Worm (Caenorhabditis elegans) whole organism, midembryonic: ENCODE measurements around the gene E03H12.5.

Experiments used
- T22C8.4 ChIP-seq: fragments of 200-800 bp; sonication (Bioruptor generic); IDR thresholded peaks from 2 replicates; pipeline ENCODE4 v1.3.6; 2022; ENCODE audit warnings: missing genetic modification characterization, missing compliant biosample characterization
- cog-1 ChIP-seq: sonication (generic microtip); optimal IDR thresholded peaks from 2 replicates; lab custom pipeline; 2016; ENCODE audit warnings: missing genetic modification characterization, missing compliant biosample characterization
- flt-1 ChIP-seq: fragments of 200-800 bp; sonication (Bioruptor generic); IDR thresholded peaks from 2 replicates; pipeline ENCODE4 v1.3.6; 2022; ENCODE audit warnings: missing genetic modification characterization, missing compliant biosample characterization
- klf-2 ChIP-seq: fragments of 200-800 bp; sonication (Bioruptor generic); conservative IDR thresholded peaks from 2 replicates; pipeline ENCODE4 v1.3.6; 2022; ENCODE audit warnings: missing genetic modification reagents, missing genetic modification characterization, missing compliant biosample characterization
- med-1 ChIP-seq: sonication (generic microtip); optimal IDR thresholded peaks from 2 replicates; lab custom pipeline; 2017; ENCODE audit warnings: missing genetic modification characterization, mild to moderate bottlenecking, missing compliant biosample characterization, antibody characterized with exemption, missing genetic modification reagents; ENCODE audit not compliant: insufficient read depth
- ref-1 ChIP-seq: fragments of 200-800 bp; sonication (Bioruptor generic); conservative IDR thresholded peaks from 2 replicates; pipeline ENCODE4 v1.3.6; 2022; ENCODE audit warnings: missing genetic modification reagents, missing genetic modification characterization, missing compliant biosample characterization
- tab-1 ChIP-seq: fragments of 200-800 bp; sonication (Bioruptor generic); IDR thresholded peaks from 2 replicates; pipeline ENCODE4 v1.3.6; 2022; ENCODE audit warnings: missing genetic modification characterization, missing compliant biosample characterization
- ztf-23 ChIP-seq: fragments of 200-800 bp; sonication (Bioruptor generic); IDR thresholded peaks from 2 replicates; pipeline ENCODE4 v1.3.6; 2022; ENCODE audit warnings: missing genetic modification reagents, missing genetic modification characterization, missing compliant biosample characterization
- ztf-29 ChIP-seq: fragments of 200-800 bp; sonication (Bioruptor generic); IDR thresholded peaks from 2 replicates; pipeline ENCODE4 v1.3.6; 2022; ENCODE audit warnings: missing genetic modification reagents, missing genetic modification characterization, missing compliant biosample characterization

ce11 chrIV:4930754-4931322 lies 46.2 kb upstream of the E03H12.5 start:
- TF ChIP-seq ztf-29 (GFP tag; lab: Robert Waterston, UW) (no peak), med-1 (GFP tag; lab: Kevin White, UChicago) (no peak), flt-1 (GFP tag; lab: Robert Waterston, UW) (no peak), ref-1 (GFP tag; lab: Robert Waterston, UW) (no peak), tab-1 (GFP tag; lab: Robert Waterston, UW) (no peak), cog-1 (tag; lab: Kevin White, UChicago) (no peak), T22C8.4 (GFP tag; lab: Robert Waterston, UW) (no peak), klf-2 (no peak), ztf-23 (GFP tag; lab: Robert Waterston, UW) (no peak)
